Fruit fly (Drosophila melanogaster) whole organism, wandering third instar larva: Measurements from ENCODE around the gene CG5608.

ENCODE experiments used
- HLH106 ChIP-seq: fragments of 200-800 bp; optimal IDR thresholded peaks from 3 replicates; lab custom pipeline; 2019; ENCODE audit warnings: missing biosample characterization, mild to moderate bottlenecking, missing genetic modification characterization, moderate library complexity
- Hr83 ChIP-seq: fragments of 200-300 bp; sonication (Bioruptor generic); optimal IDR thresholded peaks from 2 replicates; lab custom pipeline; 2016; ENCODE audit warnings: missing biosample characterization, mild to moderate bottlenecking, missing genetic modification characterization, moderate library complexity; ENCODE audit not compliant: poor library complexity, severe bottlenecking
- Jra ChIP-seq: sonication (Bioruptor generic); optimal IDR thresholded peaks from 2 replicates; lab custom pipeline; 2016; ENCODE audit warnings: missing biosample characterization, missing genetic modification characterization
- Myc ChIP-seq: fragments of >200 bp; optimal IDR thresholded peaks from 2 replicates; lab custom pipeline; 2017
- dsf ChIP-seq: sonication (Bioruptor generic); optimal IDR thresholded peaks from 2 replicates; lab custom pipeline; 2016; ENCODE audit warnings: missing biosample characterization, missing genetic modification characterization, borderline replicate concordance
- ey ChIP-seq: fragments of 200-800 bp; sonication (Bioruptor generic); optimal IDR thresholded peaks from 2 replicates; lab custom pipeline; 2016; ENCODE audit warnings: missing biosample characterization, missing genetic modification characterization
- h ChIP-seq: fragments of 200-800 bp; sonication (Bioruptor generic); optimal IDR thresholded peaks from 3 replicates; lab custom pipeline; 2016; ENCODE audit warnings: missing biosample characterization, mild to moderate bottlenecking, missing genetic modification characterization
- lola ChIP-seq: fragments of >200 bp; optimal IDR thresholded peaks from 2 replicates; lab custom pipeline; 2017; ENCODE audit warnings: missing biosample characterization, missing genetic modification characterization
- pan ChIP-seq: fragments of >200 bp; optimal IDR thresholded peaks from 2 replicates; lab custom pipeline; 2017
- rgr ChIP-seq: fragments of 200-800 bp; sonication (Bioruptor generic); optimal IDR thresholded peaks from 3 replicates; lab custom pipeline; 2016; ENCODE audit warnings: missing biosample characterization, mild to moderate bottlenecking, missing genetic modification characterization

dm6 chr3R:12429120-12429610, 35.9 kb downstream of the CG5608 start, which contains the start of the genes CG5641 and CG5245:
- TF ChIP-seq h (GFP tag; lab: Kevin White, UChicago) (no peak), Jra (GFP tag; lab: Kevin White, UChicago) (no peak), HLH106 (tag; lab: Kevin White, UChicago) (no peak), dsf (no peak), rgr (GFP tag; lab: Kevin White, UChicago) (no peak), lola (GFP tag; lab: Kevin White, UChicago) (no peak), ey (GFP tag; lab: Kevin White, UChicago) (no peak), Myc (lab: Kevin White, UChicago) (no peak), Hr83 (GFP tag; lab: Kevin White, UChicago) (no peak), pan (no peak)
